Worm (Caenorhabditis elegans): Measurements from ENCODE around the gene clc-5.

clc-5 gene

DNA sequence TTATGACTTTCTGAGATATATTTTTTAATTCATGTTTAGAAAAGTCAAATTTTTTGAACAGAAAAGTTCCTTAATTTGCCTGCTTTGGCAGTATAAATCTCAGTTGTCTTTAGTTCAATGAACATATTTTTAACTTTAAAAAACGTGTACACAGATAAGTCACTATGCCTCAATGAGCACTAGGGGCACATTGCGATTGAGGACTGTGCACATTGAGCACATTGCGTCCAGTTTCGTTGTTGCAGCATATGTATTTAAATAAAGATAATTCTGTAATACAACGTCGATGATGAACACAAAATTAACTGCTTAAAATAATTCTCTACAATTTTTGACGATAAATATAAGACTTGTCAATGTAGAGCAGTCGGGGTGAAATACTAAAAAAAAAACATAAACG is 25.6 kb upstream of the clc-5 start:
- TF ChIP-seq hsf-1 (GFP tag; IDR thresholded peaks at IDR 0.05) (no peak), let-526 (GFP tag; IDR thresholded peaks at IDR 0.05) (no peak), mes-4 (tag; optimal IDR thresholded peaks at IDR 0.05) (no peak), ceh-91 (GFP tag; IDR thresholded peaks at IDR 0.05) (no peak)

DNA sequence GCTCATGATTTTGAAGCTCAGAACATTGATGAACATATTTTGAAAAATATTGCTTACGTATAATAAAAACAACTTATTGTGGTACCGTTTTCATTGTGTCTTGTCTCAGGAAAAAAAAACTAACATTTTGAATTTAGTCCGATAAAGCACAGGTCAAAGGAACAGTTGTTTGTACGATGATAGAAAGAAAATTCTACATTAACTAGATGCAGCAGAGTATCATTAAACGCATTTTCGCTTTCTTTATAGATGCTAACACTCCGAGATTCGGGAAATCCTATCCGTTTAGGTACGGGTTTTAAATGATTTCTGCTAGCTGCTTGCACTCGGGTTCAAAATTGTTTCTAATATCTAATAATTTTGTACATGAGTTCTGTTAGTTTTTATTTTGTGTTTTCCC is 24.3 kb upstream of the clc-5 start:
- TF ChIP-seq pha-4 (tag; optimal IDR thresholded peaks at IDR 0.05) (no peak), cebp-1 (GFP tag; IDR thresholded peaks at IDR 0.05) (no peak), cebp-1 (tag; optimal IDR thresholded peaks at IDR 0.05) (no peak), F39B2.1 (GFP tag; IDR thresholded peaks at IDR 0.05) (no peak), C17E4.6 (GFP tag; IDR thresholded peaks at IDR 0.05) (no peak), madf-3 (GFP tag; IDR thresholded peaks at IDR 0.05) (no peak), bed-2 (GFP tag; IDR thresholded peaks at IDR 0.05) (no peak), let-607 (tag; optimal IDR thresholded peaks at IDR 0.05) (no peak), snpc-1.3 (tag; optimal IDR thresholded peaks at IDR 0.05; ENCODE audit: insufficient read depth) (no peak), nhr-179 (tag; optimal IDR thresholded peaks at IDR 0.05) (no peak), egl-44 (GFP tag; IDR thresholded peaks at IDR 0.05) (no peak), F10E7.11 (tag; optimal IDR thresholded peaks at IDR 0.05) (no peak), sea-2 (GFP tag; IDR thresholded peaks at IDR 0.05) (no peak), attf-5 (GFP tag; optimal IDR thresholded peaks at IDR 0.05) (no peak), B0019.2 (GFP tag; conservative IDR thresholded peaks at IDR 0.05) (no peak), hlh-12 (tag; optimal IDR thresholded peaks at IDR 0.05) (no peak), zim-3 (tag; optimal IDR thresholded peaks at IDR 0.05) (no peak), attf-6 (GFP tag; IDR thresholded peaks at IDR 0.05) (no peak), tbp1 (GFP tag; optimal IDR thresholded peaks at IDR 0.05) (no peak), ama-1 (optimal IDR thresholded peaks at IDR 0.05) (no peak), ama-1 (GFP tag; optimal IDR thresholded peaks at IDR 0.05) (no peak), madf-10 (tag; optimal IDR thresholded peaks at IDR 0.05) (no peak)

DNA sequence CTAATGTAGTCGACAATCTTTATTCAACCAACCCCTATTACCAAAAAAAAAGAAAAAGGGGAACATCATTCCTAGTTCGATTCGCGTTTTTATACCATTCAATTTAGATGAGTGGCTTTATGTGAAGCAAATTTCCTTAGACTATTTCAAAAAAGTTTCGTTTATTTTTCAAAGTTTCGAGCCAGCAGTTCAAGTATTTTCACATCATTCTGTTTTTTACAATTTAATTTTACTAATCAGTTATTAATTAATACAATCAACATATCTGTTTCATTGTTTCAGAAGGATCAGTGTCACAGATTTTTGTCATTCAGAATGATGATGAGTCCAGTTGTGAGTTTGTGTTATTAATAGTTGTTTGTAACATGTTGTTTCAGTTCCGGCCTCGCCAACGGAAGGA is 23.4 kb upstream of the clc-5 start, which contains the start of gene C10A4.2:
C10A4.2 (plus strand) TSS at position 301 of the 400 bp plus-strand sequence.
- no peak for TF ChIP-seq mel-28 (tag; optimal IDR thresholded peaks at IDR 0.05; ENCODE audit: borderline replicate concordance)
- no peak for TF ChIP-seq rcor-1 (GFP tag; IDR thresholded peaks at IDR 0.05)
- TF ChIP-seq hmg-1.2 (GFP tag; IDR thresholded peaks at IDR 0.05) = no peak
- TF ChIP-seq nfyb-1 (GFP tag; IDR thresholded peaks at IDR 0.05) = no peak
- no peak for TF ChIP-seq madf-8 (GFP tag; conservative IDR thresholded peaks at IDR 0.05)
- no peak for TF ChIP-seq C17E4.6 (GFP tag; IDR thresholded peaks at IDR 0.05)
- no peak for TF ChIP-seq F23B12.7 (tag; optimal IDR thresholded peaks at IDR 0.05; ENCODE audit: insufficient read depth)
- TF ChIP-seq mcd-1 (GFP tag; IDR thresholded peaks at IDR 0.05) = no peak
- no peak for TF ChIP-seq zfh-2 (GFP tag; conservative IDR thresholded peaks at IDR 0.05)
- no peak for TF ChIP-seq hsf-1 (GFP tag; IDR thresholded peaks at IDR 0.05)
- TF ChIP-seq ccch-3 (GFP tag; optimal IDR thresholded peaks at IDR 0.05) = no peak
- TF ChIP-seq ama-1 (optimal IDR thresholded peaks at IDR 0.05) = no peak
- no peak for TF ChIP-seq ama-1 (GFP tag; optimal IDR thresholded peaks at IDR 0.05)

DNA sequence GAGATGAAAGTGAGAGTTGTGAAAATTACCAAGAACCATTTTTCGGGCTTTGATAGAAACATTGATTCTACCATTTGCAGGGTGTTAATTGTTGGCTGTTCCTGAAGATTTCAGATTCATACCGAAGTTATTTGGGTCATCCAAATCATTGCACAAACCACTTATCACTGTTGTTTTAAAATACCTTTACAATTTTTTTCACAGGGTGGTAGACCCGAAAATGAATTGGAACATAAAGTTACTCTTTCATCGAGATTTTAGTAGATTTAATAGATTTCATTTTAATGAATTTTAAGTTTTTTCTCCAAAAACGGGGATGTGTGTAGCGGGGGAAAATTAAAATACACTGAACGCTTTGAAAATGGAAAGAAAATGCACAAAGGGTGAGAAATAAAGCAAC is 17.9 kb upstream of the clc-5 start, which contains the start of gene C10A4.7:
C10A4.7 (minus strand) TSS at position 101 of the 400 bp plus-strand sequence.
- no peak for TF ChIP-seq zim-3 (tag; optimal IDR thresholded peaks at IDR 0.05)
- no peak for TF ChIP-seq B0336.3 (GFP tag; IDR thresholded peaks at IDR 0.05)
- no peak for TF ChIP-seq athp-1 (tag; optimal IDR thresholded peaks at IDR 0.05)
- no peak for TF ChIP-seq F10E7.11 (tag; optimal IDR thresholded peaks at IDR 0.05)
- no peak for TF ChIP-seq D2030.7 (GFP tag; IDR thresholded peaks at IDR 0.05)
- no peak for TF ChIP-seq F55B11.4 (tag; optimal IDR thresholded peaks at IDR 0.05; ENCODE audit: borderline replicate concordance, insufficient read depth)
- TF ChIP-seq K11D2.4 (GFP tag; IDR thresholded peaks at IDR 0.05) = no peak
- no peak for TF ChIP-seq xnd-1 (tag; optimal IDR thresholded peaks at IDR 0.05)
- TF ChIP-seq ceh-58 (GFP tag; IDR thresholded peaks at IDR 0.05) = no peak
- no peak for TF ChIP-seq lin-40 (tag; optimal IDR thresholded peaks at IDR 0.05)
- TF ChIP-seq snpc-3.4 (tag; optimal IDR thresholded peaks at IDR 0.05) = no peak
- TF ChIP-seq lin-35 (GFP tag; optimal IDR thresholded peaks at IDR 0.05) = no peak
- TF ChIP-seq mel-28 (tag; optimal IDR thresholded peaks at IDR 0.05; ENCODE audit: borderline replicate concordance) = no peak
- no peak for TF ChIP-seq pha-4 (tag; optimal IDR thresholded peaks at IDR 0.05)
- no peak for TF ChIP-seq ets-4 (GFP tag; optimal IDR thresholded peaks at IDR 0.05)

Data from whole organism, young adult.